Worm (Caenorhabditis elegans): ENCODE data around the gene fbxa-74.

DNA sequence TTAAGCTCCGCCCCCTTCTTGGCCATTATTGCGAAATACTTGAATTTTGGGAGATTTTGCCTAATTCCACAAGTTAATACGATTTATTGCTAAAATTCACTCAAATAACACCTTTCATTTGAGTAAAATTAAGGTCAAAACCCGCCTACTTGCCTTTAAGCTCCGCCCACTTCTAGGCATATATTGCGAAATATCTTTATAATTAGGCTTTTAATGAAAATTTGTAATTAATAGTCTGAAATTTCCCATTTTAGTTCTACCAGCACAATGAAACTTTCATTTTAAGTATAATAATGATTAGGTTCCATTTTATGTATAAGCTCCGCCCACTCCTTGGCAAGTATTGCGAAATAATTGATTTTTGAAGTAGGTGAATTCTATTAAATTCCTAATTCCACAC lies 24.0 kb downstream of the fbxa-74 start:
- no peak for TF ChIP-seq pha-4 (tag; optimal IDR thresholded peaks at IDR 0.05)
- no peak for TF ChIP-seq pros-1 (tag; optimal IDR thresholded peaks at IDR 0.05)
- no peak for TF ChIP-seq rnt-1 (tag; optimal IDR thresholded peaks at IDR 0.05)

Data from whole organism, late embryonic.